Worm (Caenorhabditis elegans) whole organism, mixed stage, embryonic: ENCODE data around the gene acr-5.

Experiments used
- blmp-1 ChIP-seq: fragments of 150-350 bp; optimal IDR thresholded peaks from 2 replicates; lab custom pipeline; 2014; ENCODE audit warnings: missing biosample characterization, missing genetic modification characterization
- ceh-39 ChIP-seq: fragments of 150-350 bp; optimal IDR thresholded peaks from 2 replicates; lab custom pipeline; 2014; ENCODE audit warnings: missing biosample characterization, missing genetic modification characterization
- ces-1 ChIP-seq: fragments of 150-350 bp; optimal IDR thresholded peaks from 2 replicates; lab custom pipeline; 2014; ENCODE audit warnings: missing biosample characterization, missing genetic modification reagents, missing genetic modification characterization
- elt-3 ChIP-seq: fragments of 150-350 bp; optimal IDR thresholded peaks from 2 replicates; lab custom pipeline; 2014; ENCODE audit warnings: missing biosample characterization, missing genetic modification characterization
- flh-1 ChIP-seq: fragments of 200-800 bp; sonication (Bioruptor generic); optimal IDR thresholded peaks from 2 replicates; lab custom pipeline; 2018; ENCODE audit warnings: mild to moderate bottlenecking, missing genetic modification characterization, moderate library complexity, missing compliant biosample characterization
- lin-13 ChIP-seq: fragments of 150-350 bp; optimal IDR thresholded peaks from 2 replicates; lab custom pipeline; 2014; ENCODE audit warnings: missing biosample characterization, missing genetic modification characterization
- lsy-2 ChIP-seq: fragments of 150-350 bp; optimal IDR thresholded peaks from 2 replicates; lab custom pipeline; 2014; ENCODE audit warnings: missing biosample characterization, missing genetic modification characterization
- mab-5 ChIP-seq: fragments of 150-350 bp; optimal IDR thresholded peaks from 2 replicates; lab custom pipeline; 2014; ENCODE audit warnings: missing biosample characterization, missing genetic modification characterization
- nhr-12 ChIP-seq: fragments of 150-350 bp; optimal IDR thresholded peaks from 2 replicates; lab custom pipeline; 2014; ENCODE audit warnings: missing biosample characterization, missing genetic modification characterization
- nhr-237 ChIP-seq: fragments of 150-350 bp; optimal IDR thresholded peaks from 2 replicates; lab custom pipeline; 2014; ENCODE audit warnings: missing biosample characterization, missing genetic modification characterization
- nhr-28 ChIP-seq: fragments of 150-350 bp; optimal IDR thresholded peaks from 2 replicates; lab custom pipeline; 2014; ENCODE audit warnings: missing biosample characterization, missing genetic modification characterization
- nhr-76 ChIP-seq: sonication (generic microtip); optimal IDR thresholded peaks from 2 replicates; lab custom pipeline; 2017; ENCODE audit warnings: missing biosample characterization, missing genetic modification characterization
- sem-2 ChIP-seq: fragments of 200-800 bp; sonication (Bioruptor generic); optimal IDR thresholded peaks from 2 replicates; lab custom pipeline; 2018; ENCODE audit warnings: mild to moderate bottlenecking, missing genetic modification characterization, missing compliant biosample characterization
- snpc-4 ChIP-seq: fragments of 150-350 bp; optimal IDR thresholded peaks from 2 replicates; lab custom pipeline; 2014; ENCODE audit warnings: missing biosample characterization, missing genetic modification characterization

DNA sequence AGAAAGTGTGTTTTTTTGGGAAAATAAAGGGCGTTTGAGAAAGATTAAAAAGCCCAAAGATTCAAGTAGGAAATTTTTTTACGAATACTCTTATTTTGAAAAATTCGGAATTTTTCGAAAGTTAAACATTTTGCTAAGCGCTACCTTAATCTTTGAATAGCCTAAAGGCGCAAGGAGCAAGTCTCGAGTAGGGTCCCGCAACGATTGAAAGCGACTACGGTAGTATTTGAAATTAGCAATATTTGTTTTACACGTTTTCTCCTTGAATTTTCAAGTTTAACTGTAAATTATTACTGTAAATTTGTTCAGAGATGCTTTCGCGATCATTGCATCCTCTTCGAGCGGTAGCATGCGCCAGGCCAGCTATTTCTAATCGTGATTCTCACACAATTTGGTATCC is 49.7 kb downstream of the acr-5 start, which contains the start of gene nduf-2.2:
- TF ChIP-seq nhr-76 (tag; lab: Kevin White, UChicago) (no peak), blmp-1 (tag; lab: Kevin White, UChicago) (no peak), sem-2 (GFP tag; lab: Kevin White, UChicago) (no peak), nhr-237 (tag; lab: Kevin White, UChicago) (no peak), lin-13 (tag; lab: Kevin White, UChicago) (no peak), snpc-4 (tag; lab: Kevin White, UChicago) (no peak), ces-1 (GFP tag; lab: Kevin White, UChicago) (no peak), mab-5 (tag; lab: Kevin White, UChicago) (no peak), ceh-39 (tag; lab: Kevin White, UChicago) (no peak), elt-3 (tag; lab: Kevin White, UChicago) (no peak), nhr-28 (tag; lab: Kevin White, UChicago) (no peak), nhr-12 (no peak), flh-1 (GFP tag; lab: Kevin White, UChicago) (no peak), lsy-2 (tag; lab: Kevin White, UChicago) (no peak)
